Worm (Caenorhabditis elegans): ENCODE measurements around the gene W02A2.5.

DNA sequence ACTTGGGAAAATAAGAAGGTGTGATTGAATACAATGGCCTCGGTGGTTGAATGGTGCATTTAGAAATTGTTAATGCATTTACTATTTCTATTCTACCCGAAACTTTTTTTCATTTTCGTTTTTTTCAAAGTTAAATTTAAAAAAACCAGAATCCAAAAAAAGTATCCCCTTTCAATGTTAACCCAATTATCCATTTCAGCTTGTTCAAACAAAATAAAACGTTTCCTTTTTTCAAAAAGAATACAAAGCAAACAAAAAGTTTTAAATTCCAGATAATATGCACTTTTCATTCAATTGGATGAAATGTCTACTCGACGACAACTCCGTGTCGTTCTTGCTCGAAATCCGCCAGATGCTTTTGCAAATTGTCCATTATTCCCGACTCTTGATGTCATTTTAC is at the start of gene W02A2.5:
- TF ChIP-seq lin-13 (GFP tag; optimal IDR thresholded peaks at IDR 0.05) = no peak
- TF ChIP-seq duxl-1 (tag; optimal IDR thresholded peaks at IDR 0.05; ENCODE audit: poor library complexity) = no peak
- no peak for TF ChIP-seq ZK546.5 (tag; optimal IDR thresholded peaks at IDR 0.05)
- TF ChIP-seq dpl-1 (GFP tag; optimal IDR thresholded peaks at IDR 0.05) = no peak
- TF ChIP-seq spr-1 (tag; optimal IDR thresholded peaks at IDR 0.05) = no peak
- TF ChIP-seq tra-1 (GFP tag; IDR thresholded peaks at IDR 0.05) = no peak
- TF ChIP-seq skn-1 (tag; optimal IDR thresholded peaks at IDR 0.05) = no peak
- no peak for TF ChIP-seq nhr-77 (tag; optimal IDR thresholded peaks at IDR 0.05)
- TF ChIP-seq attf-4 (tag; optimal IDR thresholded peaks at IDR 0.05) = no peak
- TF ChIP-seq pha-4 (GFP tag; IDR thresholded peaks at IDR 0.05) = no peak
- TF ChIP-seq pha-4 (tag; optimal IDR thresholded peaks at IDR 0.05) = no peak
- TF ChIP-seq nhr-76 (tag; optimal IDR thresholded peaks at IDR 0.05) = no peak
- no peak for TF ChIP-seq nhr-11 (tag; optimal IDR thresholded peaks at IDR 0.05)
- TF ChIP-seq ceh-28 (tag; optimal IDR thresholded peaks at IDR 0.05) = no peak
- TF ChIP-seq snpc-4 (tag; optimal IDR thresholded peaks at IDR 0.05) = no peak

Data from whole organism, L4 larva.